Worm (Caenorhabditis elegans) whole organism, L4 larva: Measurements from ENCODE around the gene ZK632.10.
A peak's percentile ranks its signal among the peaks of the same experiment; 100 is the strongest.

Source experiments
- F44E2.7 ChIP-seq: fragments of 200-800 bp; sonication (Bioruptor generic); IDR thresholded peaks from 2 replicates; pipeline ENCODE4 v2.1.2; 2022; ENCODE audit warnings: missing genetic modification characterization, missing compliant biosample characterization
- T20F7.1 ChIP-seq: fragments of 200-800 bp; sonication (Bioruptor generic); optimal IDR thresholded peaks from 2 replicates; lab custom pipeline; 2018; ENCODE audit warnings: mild to moderate bottlenecking, missing genetic modification characterization, missing compliant biosample characterization
- Y48G9A.11 ChIP-seq: fragments of 200-800 bp; sonication (Bioruptor generic); IDR thresholded peaks from 2 replicates; pipeline ENCODE4 v1.3.6; 2022; ENCODE audit warnings: missing genetic modification reagents, missing genetic modification characterization, missing compliant biosample characterization
- Y75B8A.6 ChIP-seq: fragments of 200-800 bp; sonication (Bioruptor generic); IDR thresholded peaks from 2 replicates; pipeline ENCODE4 v1.3.6; 2022; ENCODE audit warnings: missing genetic modification reagents, missing genetic modification characterization, missing compliant biosample characterization
- aha-1 ChIP-seq: fragments of 150-350 bp; peaks from one replicate; lab custom pipeline; 2014; ENCODE audit warnings: missing biosample characterization, missing genetic modification characterization
- ama-1 ChIP-seq: fragments of 150-350 bp; optimal IDR thresholded peaks from 2 replicates; lab custom pipeline; 2014; ENCODE audit warnings: inconsistent platforms, mixed read lengths
- ceh-28 ChIP-seq: fragments of 150-350 bp; optimal IDR thresholded peaks from 2 replicates; lab custom pipeline; 2014; ENCODE audit warnings: missing biosample characterization, missing genetic modification reagents, missing genetic modification characterization
- ceh-44 ChIP-seq: fragments of 200-800 bp; sonication (Bioruptor generic); IDR thresholded peaks from 2 replicates; pipeline ENCODE4 v1.3.6; 2022; ENCODE audit warnings: missing genetic modification reagents, missing genetic modification characterization, missing compliant biosample characterization
- ceh-82 ChIP-seq: sonication (generic microtip); optimal IDR thresholded peaks from 2 replicates; lab custom pipeline; 2017; ENCODE audit warnings: missing biosample characterization, missing genetic modification characterization
- cey-2 ChIP-seq: sonication (generic microtip); optimal IDR thresholded peaks from 3 replicates; lab custom pipeline; 2017; ENCODE audit warnings: missing genetic modification characterization, mild to moderate bottlenecking, missing compliant biosample characterization, antibody characterized with exemption, borderline replicate concordance; ENCODE audit not compliant: insufficient read depth
- dmd-6 ChIP-seq: fragments of 200-800 bp; sonication (Bioruptor generic); IDR thresholded peaks from 2 replicates; pipeline ENCODE4 v1.3.6; 2022; ENCODE audit warnings: missing genetic modification reagents, missing genetic modification characterization, missing compliant biosample characterization
- dpl-1 ChIP-seq: fragments of 150-350 bp; optimal IDR thresholded peaks from 2 replicates; lab custom pipeline; 2014; ENCODE audit warnings: missing biosample characterization, missing genetic modification reagents, missing genetic modification characterization
- duxl-1 ChIP-seq: sonication (generic microtip); optimal IDR thresholded peaks from 2 replicates; lab custom pipeline; 2016; ENCODE audit warnings: mild to moderate bottlenecking, missing genetic modification characterization, moderate library complexity, missing compliant biosample characterization; ENCODE audit not compliant: poor library complexity
- dve-1 ChIP-seq: sonication (generic microtip); optimal IDR thresholded peaks from 2 replicates; lab custom pipeline; 2017; ENCODE audit warnings: antibody characterized with exemption, mild to moderate bottlenecking, missing genetic modification characterization, missing compliant biosample characterization; ENCODE audit not compliant: insufficient read depth
- egl-27 ChIP-seq: sonication (generic microtip); optimal IDR thresholded peaks from 3 replicates; lab custom pipeline; 2017; ENCODE audit warnings: missing biosample characterization, missing genetic modification reagents, missing genetic modification characterization
- egl-43 ChIP-seq: fragments of 200-800 bp; sonication (Bioruptor generic); IDR thresholded peaks from 2 replicates; pipeline ENCODE4 v1.3.6; 2022; ENCODE audit warnings: missing genetic modification reagents, missing genetic modification characterization, missing compliant biosample characterization
- hif-1 ChIP-seq, 2 experiments: sonication (generic microtip); optimal IDR thresholded peaks; 2 replicates each; lab custom pipeline; 2016 to 2017; ENCODE audit warnings: missing compliant biosample characterization in 2 of 2, missing genetic modification characterization in 2 of 2, missing genetic modification reagents in 2 of 2, missing genotype in 2 of 2, mild to moderate bottlenecking in 1 of 2
- hlh-11 ChIP-seq: fragments of 200-800 bp; sonication (Bioruptor generic); optimal IDR thresholded peaks from 2 replicates; lab custom pipeline; 2018; ENCODE audit warnings: mild to moderate bottlenecking, missing genetic modification characterization, missing compliant biosample characterization
- hlh-30 ChIP-seq: sonication (generic microtip); optimal IDR thresholded peaks from 2 replicates; lab custom pipeline; 2017; ENCODE audit warnings: antibody characterized with exemption, mild to moderate bottlenecking, missing genetic modification characterization, missing compliant biosample characterization; ENCODE audit not compliant: insufficient read depth
- hmg-1.1 ChIP-seq: fragments of 200-800 bp; sonication (Bioruptor generic); IDR thresholded peaks from 2 replicates; pipeline ENCODE4 v1.3.6; 2022; ENCODE audit warnings: missing genetic modification reagents, missing genetic modification characterization, missing compliant biosample characterization
- jun-1 ChIP-seq: fragments of 150-350 bp; optimal IDR thresholded peaks from 2 replicates; lab custom pipeline; 2014; ENCODE audit warnings: missing biosample characterization, missing genetic modification reagents, missing genetic modification characterization
- lin-1 ChIP-seq: fragments of 200-800 bp; sonication (Bioruptor generic); IDR thresholded peaks from 2 replicates; pipeline ENCODE4 v1.3.6; 2022; ENCODE audit warnings: missing genetic modification reagents, missing genetic modification characterization, missing compliant biosample characterization
- lin-38 ChIP-seq: fragments of 200-800 bp; sonication (Bioruptor generic); IDR thresholded peaks from 2 replicates; pipeline ENCODE4 v1.3.6; 2022; ENCODE audit warnings: missing genetic modification reagents, missing genetic modification characterization, missing compliant biosample characterization
- lin-39 ChIP-seq: fragments of 150-350 bp; optimal IDR thresholded peaks from 2 replicates; lab custom pipeline; 2014; ENCODE audit warnings: missing biosample characterization, missing genetic modification reagents, missing genetic modification characterization
- lsy-2 ChIP-seq, 2 experiments: fragments of 150-350 bp in 1 of 2; sonication (generic microtip) in 1 of 2; optimal IDR thresholded peaks; 2 replicates each; lab custom pipeline; 2014 to 2017; ENCODE audit warnings: missing biosample characterization in 2 of 2, missing genetic modification characterization in 2 of 2
- madf-5 ChIP-seq, 2 experiments: fragments of 200-800 bp; sonication (Bioruptor generic); IDR thresholded peaks; 2 replicates each; pipeline ENCODE4 v1.3.6; 2022; ENCODE audit warnings: missing compliant biosample characterization in 2 of 2, missing genetic modification characterization in 2 of 2
- mdl-1 ChIP-seq, 2 experiments: fragments of 150-350 bp in 1 of 2; sonication (generic microtip) in 1 of 2; optimal IDR thresholded peaks; 2 replicates each; lab custom pipeline; 2014 to 2017; ENCODE audit warnings: missing biosample characterization in 2 of 2, missing genetic modification characterization in 2 of 2
- mes-2 ChIP-seq: sonication (generic microtip); optimal IDR thresholded peaks from 2 replicates; lab custom pipeline; 2016; ENCODE audit warnings: missing genotype, mild to moderate bottlenecking, missing genetic modification characterization, missing compliant biosample characterization; ENCODE audit not compliant: poor library complexity, severe bottlenecking
- mxl-2 ChIP-seq: fragments of 200-800 bp; sonication (Bioruptor generic); conservative IDR thresholded peaks from 2 replicates; pipeline ENCODE4 v1.3.6; 2022; ENCODE audit warnings: missing genetic modification reagents, missing genetic modification characterization, missing compliant biosample characterization
- mxl-3 ChIP-seq: fragments of 200-800 bp; sonication (Bioruptor generic); optimal IDR thresholded peaks from 2 replicates; lab custom pipeline; 2018; ENCODE audit warnings: mild to moderate bottlenecking, missing genetic modification characterization, missing compliant biosample characterization
- nhr-237 ChIP-seq: sonication (generic microtip); optimal IDR thresholded peaks from 2 replicates; lab custom pipeline; 2017; ENCODE audit warnings: missing biosample characterization, missing genetic modification characterization
- nhr-6 ChIP-seq: fragments of 150-350 bp; optimal IDR thresholded peaks from 2 replicates; lab custom pipeline; 2014; ENCODE audit warnings: missing biosample characterization, missing genetic modification characterization
- nhr-77 ChIP-seq: fragments of 150-350 bp; optimal IDR thresholded peaks from 2 replicates; lab custom pipeline; 2014; ENCODE audit warnings: missing biosample characterization, missing genetic modification characterization
- pha-4 ChIP-seq, 2 experiments: fragments of 150-350 bp in 1 of 2; fragments of 200-800 bp in 1 of 2; sonication (Bioruptor generic) in 1 of 2; IDR thresholded peaks in 1 of 2; optimal IDR thresholded peaks in 1 of 2; 2 replicates each; pipeline versions ENCODE4 v1.3.6 to Lab custom; 2014 to 2022; ENCODE audit warnings: missing genetic modification characterization in 2 of 2, missing genetic modification reagents in 2 of 2, missing biosample characterization in 1 of 2, missing compliant biosample characterization in 1 of 2
- pqm-1 ChIP-seq: sonication (generic microtip); optimal IDR thresholded peaks from 2 replicates; lab custom pipeline; 2017; ENCODE audit warnings: missing biosample characterization, missing genetic modification characterization
- rbr-2 ChIP-seq: sonication (generic microtip); optimal IDR thresholded peaks from 2 replicates; lab custom pipeline; 2016; ENCODE audit warnings: missing genotype, missing genetic modification characterization, missing compliant biosample characterization
- tra-1 ChIP-seq: fragments of 200-800 bp; sonication (Bioruptor generic); IDR thresholded peaks from 2 replicates; pipeline ENCODE4 v1.3.6; 2022; ENCODE audit warnings: missing genetic modification reagents, missing genetic modification characterization, missing compliant biosample characterization
- unc-62 ChIP-seq, 3 experiments: fragments of 150-350 bp in 1 of 3; sonication (generic microtip); optimal IDR thresholded peaks in 2 of 3; peaks in 1 of 3; 1 replicate in 1 of 3; 2 replicates in 2 of 3; lab custom pipeline; 2014 to 2017; ENCODE audit warnings: missing biosample characterization in 3 of 3, missing genetic modification characterization in 3 of 3, missing genetic modification reagents in 3 of 3, missing genotype in 1 of 3
- zfp-3 ChIP-seq: fragments of 200-800 bp; sonication (Bioruptor generic); conservative IDR thresholded peaks from 2 replicates; pipeline ENCODE4 v1.3.6; 2022; ENCODE audit warnings: missing genetic modification reagents, missing genetic modification characterization, missing compliant biosample characterization
- zip-2 ChIP-seq: fragments of 150-350 bp; optimal IDR thresholded peaks from 2 replicates; lab custom pipeline; 2014; ENCODE audit warnings: missing biosample characterization, missing genetic modification characterization

Gene ZK632.10

DNA sequence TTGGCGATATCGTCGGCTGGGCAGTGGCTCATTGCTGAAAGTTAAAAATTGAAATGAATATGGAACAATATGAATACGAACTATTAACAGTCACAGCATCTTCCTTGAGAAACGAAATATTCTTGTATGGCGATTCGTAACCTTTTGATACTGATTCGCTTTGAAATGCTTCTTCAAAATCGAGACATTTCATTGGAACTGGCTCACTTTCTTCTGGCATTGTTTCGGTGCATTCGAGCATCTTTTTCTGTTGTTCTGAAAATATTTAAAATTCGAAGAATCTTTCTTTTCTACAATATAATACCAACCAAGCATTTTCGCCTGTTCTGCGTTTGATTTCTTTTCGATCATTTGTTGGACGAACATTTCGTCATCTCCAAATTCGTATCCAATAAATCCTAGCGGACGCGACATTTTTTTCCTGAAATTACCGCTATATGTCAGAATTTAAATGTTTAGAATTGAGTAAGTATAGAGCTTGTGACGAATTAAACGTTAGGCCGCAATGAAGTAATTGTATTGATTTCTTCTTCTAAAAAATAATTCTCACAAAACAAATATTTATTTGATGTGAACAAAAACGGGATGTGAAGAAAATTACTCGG lies 3.1 kb downstream of the ZK632.10 start, which contains the start of gene lin-52 (continued):
- TF ChIP-seq dve-1: peak; percentile 22
- TF ChIP-seq T20F7.1: peak; percentile 50
- no peak for TF ChIP-seq mdl-1 (tag; optimal IDR thresholded peaks at IDR 0.05; lab: Kevin White, UChicago)
- TF ChIP-seq lin-38 (GFP tag; lab: Robert Waterston, UW): peak; percentile 22; the same call in 1 of the 2 replicates
- TF ChIP-seq zfp-3 (GFP tag; lab: Robert Waterston, UW): peak; percentile 88
- peak; percentile 21 for TF ChIP-seq mes-2 (tag; lab: Kevin White, UChicago)
- TF ChIP-seq mxl-2 (GFP tag; lab: Robert Waterston, UW): 0 out of 2 replicates have a peak, but pooled peaks have one; percentile 6
- TF ChIP-seq pha-4 (GFP tag; IDR thresholded peaks at IDR 0.05; lab: Robert Waterston, UW): no peak; the same call in 1 of the 2 replicates
- no peak for TF ChIP-seq pha-4 (tag; optimal IDR thresholded peaks at IDR 0.05; lab: Kevin White, UChicago)
- no peak for TF ChIP-seq egl-43 (GFP tag; lab: Robert Waterston, UW)
- TF ChIP-seq lsy-2 (tag; optimal IDR thresholded peaks at IDR 0.05; lab: Kevin White, UChicago): peak in 1 of 2 experiments; percentile 12
- no peak for TF ChIP-seq hif-1 (tag; optimal IDR thresholded peaks at IDR 0.05; lab: Kevin White, UChicago)
- TF ChIP-seq, all 104 proteins: peak for 19

DNA sequence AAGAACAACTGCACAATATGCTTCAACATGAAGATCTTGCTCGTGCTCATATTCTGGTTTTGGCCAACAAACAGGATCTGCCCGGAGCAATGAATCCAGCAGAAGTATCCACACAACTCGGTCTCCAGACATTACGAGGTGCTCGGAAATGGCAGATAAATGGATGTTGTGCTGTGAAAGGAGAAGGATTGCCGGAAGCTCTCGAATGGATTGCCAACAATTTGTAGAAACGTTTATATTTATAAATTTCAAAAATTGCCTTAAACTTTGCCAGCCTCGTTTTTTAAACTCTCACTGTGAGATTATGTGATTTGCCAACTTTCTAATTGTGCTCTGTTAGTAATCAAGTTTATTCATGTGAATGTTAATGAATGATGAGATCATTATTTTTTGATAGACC lies 3.8 kb downstream of the ZK632.10 start:
- TF ChIP-seq unc-62 (GFP tag; optimal IDR thresholded peaks at IDR 0.05 in 1 of 2; lab: Kevin White, UChicago) (peak in 1 of 2 experiments; percentile 97), unc-62 (tag; optimal IDR thresholded peaks at IDR 0.05; lab: Kevin White, UChicago) (no peak), ceh-28 (no peak)

DNA sequence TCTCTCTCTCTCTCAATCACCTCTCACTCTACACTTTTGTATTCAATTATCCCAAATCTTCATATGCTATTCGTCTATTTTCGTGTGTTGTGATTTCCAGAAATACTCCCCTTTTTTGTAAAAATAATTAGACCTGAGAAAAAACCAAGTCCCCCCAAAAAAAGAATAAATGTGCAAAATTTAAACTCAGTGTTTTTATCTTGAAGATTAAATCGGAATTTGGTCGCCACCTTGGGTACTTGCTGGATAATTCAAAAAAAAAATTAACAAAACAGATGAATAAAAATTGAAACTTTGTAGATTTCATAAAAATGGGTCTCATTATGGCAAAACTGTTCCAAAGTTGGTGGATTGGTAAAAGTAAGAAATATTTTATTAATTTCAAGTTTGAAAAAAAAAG lies 4.6 kb downstream of the ZK632.10 start, which contains the start of gene arl-5:
Gene arl-5 (plus strand): TSS at position 301 of the 400 bp plus-strand sequence.
- no peak for TF ChIP-seq egl-27 (tag; lab: Kevin White, UChicago)
- no peak for TF ChIP-seq ama-1
- TF ChIP-seq Y75B8A.6 (GFP tag; lab: Robert Waterston, UW): no peak
- no peak for TF ChIP-seq lin-38 (GFP tag; lab: Robert Waterston, UW)
- no peak for TF ChIP-seq duxl-1 (tag; lab: Kevin White, UChicago)
- TF ChIP-seq dpl-1 (GFP tag; lab: Kevin White, UChicago): no peak
- no peak for TF ChIP-seq tra-1
- no peak for TF ChIP-seq hlh-30 (tag; lab: Kevin White, UChicago)
- TF ChIP-seq dve-1: no peak
- no peak for TF ChIP-seq F44E2.7
- TF ChIP-seq pqm-1 (tag; lab: Kevin White, UChicago): no peak
- TF ChIP-seq hmg-1.1 (GFP tag; lab: Robert Waterston, UW): no peak
- TF ChIP-seq ceh-82 (tag; lab: Kevin White, UChicago): no peak
- TF ChIP-seq lin-39 (tag; lab: Kevin White, UChicago): no peak
- TF ChIP-seq jun-1 (tag; lab: Kevin White, UChicago): no peak
- no peak for TF ChIP-seq nhr-77 (tag; lab: Kevin White, UChicago)
- no peak for TF ChIP-seq madf-5 (GFP tag; IDR thresholded peaks at IDR 0.05; lab: Robert Waterston, UW)
- no peak for TF ChIP-seq nhr-237 (tag; lab: Kevin White, UChicago)
- TF ChIP-seq zip-2 (tag; lab: Kevin White, UChicago): no peak

DNA sequence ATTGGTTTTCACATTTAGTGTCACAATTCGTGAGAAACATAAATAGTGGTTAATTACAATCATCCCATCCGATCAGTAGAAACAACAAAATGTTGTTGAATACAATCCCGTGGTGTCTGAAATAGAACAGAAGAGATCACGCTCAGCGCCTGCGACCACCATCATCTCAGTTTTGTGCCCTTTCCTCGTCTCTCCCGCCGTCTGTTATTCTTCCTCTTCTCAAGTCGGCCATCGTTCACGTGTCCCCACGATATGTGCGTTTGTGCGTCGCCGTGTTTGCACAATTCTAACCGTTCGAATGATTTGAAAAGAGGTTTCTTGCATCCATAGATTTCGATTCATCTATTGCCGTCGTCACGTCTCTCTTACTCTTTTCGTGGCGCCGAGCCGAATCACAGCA lies 8.8 kb downstream of the ZK632.10 start, which contains the start of gene panl-3:
Gene panl-3 (plus strand): TSS at position 294 of the 400 bp plus-strand sequence.
- TF ChIP-seq hif-1 (tag; optimal IDR thresholded peaks at IDR 0.05; lab: Kevin White, UChicago) (peak in 1 of 2 experiments; percentile 32), nhr-6 (tag; lab: Kevin White, UChicago) (peak; percentile 38), mes-2 (tag; lab: Kevin White, UChicago) (peak; percentile 84), dpl-1 (GFP tag; lab: Kevin White, UChicago) (peak; percentile 63), aha-1 (peak; percentile 67), lin-38 (GFP tag; lab: Robert Waterston, UW) (peak; percentile 50), hlh-11 (tag; lab: Kevin White, UChicago) (peak; percentile 78), pha-4 (GFP tag; IDR thresholded peaks at IDR 0.05; lab: Robert Waterston, UW) (no peak), pha-4 (tag; optimal IDR thresholded peaks at IDR 0.05; lab: Kevin White, UChicago) (peak; percentile 16), dmd-6 (GFP tag; lab: Robert Waterston, UW) (peak; percentile 43), dve-1 (peak; percentile 58), duxl-1 (tag; lab: Kevin White, UChicago) (no peak), lsy-2 (tag; optimal IDR thresholded peaks at IDR 0.05; lab: Kevin White, UChicago) (peak; percentile 10 to 74), ceh-44 (GFP tag; lab: Robert Waterston, UW) (no peak), zfp-3 (GFP tag; lab: Robert Waterston, UW) (no peak), lin-1 (GFP tag; lab: Robert Waterston, UW) (0 out of 2 replicates have a peak, but pooled peaks have one; percentile 24), rbr-2 (tag; lab: Kevin White, UChicago) (peak; percentile 59), mdl-1 (tag; optimal IDR thresholded peaks at IDR 0.05; lab: Kevin White, UChicago) (peak; percentile 67 to 95), mxl-3 (GFP tag; lab: Kevin White, UChicago) (peak; percentile 89), cey-2 (tag; lab: Kevin White, UChicago) (no peak), Y48G9A.11 (GFP tag; lab: Robert Waterston, UW) (no peak)
